Worm (Caenorhabditis elegans) whole organism, dauer: Measurements from ENCODE around the gene C25F9.12.

ENCODE experiments used
- unc-62 ChIP-seq: sonication (generic microtip); optimal IDR thresholded peaks from 2 replicates; lab custom pipeline; 2017; ENCODE audit warnings: missing biosample characterization, missing genetic modification reagents, missing genetic modification characterization

The C25F9.12 gene

ce11 chrV:19402855-19403254 is at the start of gene C25F9.12:
TSS of gene C25F9.12 (minus strand) at chrV:19402955.
- no peak for TF ChIP-seq unc-62 (GFP tag; lab: Kevin White, UChicago)

ce11 chrV:19449544-19449943 is 46.8 kb upstream of the C25F9.12 start, which contains the start of gene M04C3.5:
TSS of gene M04C3.5 (plus strand) at chrV:19449733.
- TF ChIP-seq unc-62 (GFP tag; lab: Kevin White, UChicago) = no peak

ce11 chrV:19448805-19449204 is 46.0 kb upstream of the C25F9.12 start, which contains the start of gene M04C3.2:
TSS of gene M04C3.2 (minus strand) at chrV:19448905.
- no peak for TF ChIP-seq unc-62 (GFP tag; lab: Kevin White, UChicago)

- TF ChIP-seq unc-62 (GFP tag; lab: Kevin White, UChicago) = no peak
Measured at ce11 chrV:19445442-19445841, 42.7 kb upstream of the C25F9.12 start, which contains the start of gene M04C3.1. TSS of gene M04C3.1 (minus strand) at chrV:19445605.

ce11 chrV:19443599-19443998 is 40.8 kb upstream of the C25F9.12 start:
- no peak for TF ChIP-seq unc-62 (GFP tag; lab: Kevin White, UChicago)

- TF ChIP-seq unc-62 (GFP tag; lab: Kevin White, UChicago) = no peak
Measured at ce11 chrV:19436307-19436706, 33.6 kb upstream of the C25F9.12 start, which contains the start of gene C25F9.14. TSS of gene C25F9.14 (plus strand) at chrV:19436484.

- no peak for TF ChIP-seq unc-62 (GFP tag; lab: Kevin White, UChicago)
Measured at ce11 chrV:19433806-19434437, 31.2 kb upstream of the C25F9.12 start, which contains the start of gene C25F9.16. TSS of gene C25F9.16 (plus strand) at chrV:19434387.

- TF ChIP-seq unc-62 (GFP tag; lab: Kevin White, UChicago) = no peak
Measured at ce11 chrV:19432972-19433371, 30.2 kb upstream of the C25F9.12 start, which contains the start of gene C25F9.11. TSS of gene C25F9.11 (minus strand) at chrV:19433072.

- no peak for TF ChIP-seq unc-62 (GFP tag; lab: Kevin White, UChicago)
Measured at ce11 chrV:19432030-19432429, 29.3 kb upstream of the C25F9.12 start.

- no peak for TF ChIP-seq unc-62 (GFP tag; lab: Kevin White, UChicago)
Measured at ce11 chrV:19431036-19431435, 28.3 kb upstream of the C25F9.12 start, which contains the start of gene srw-85. TSS of gene srw-85 (minus strand) at chrV:19431136.

ce11 chrV:19430351-19430913 is 27.7 kb upstream of the C25F9.12 start:
- no peak for TF ChIP-seq unc-62 (GFP tag; lab: Kevin White, UChicago)

ce11 chrV:19429605-19430004 is 26.9 kb upstream of the C25F9.12 start:
- no peak for TF ChIP-seq unc-62 (GFP tag; lab: Kevin White, UChicago)

ce11 chrV:19428936-19429335 is 26.2 kb upstream of the C25F9.12 start:
- no peak for TF ChIP-seq unc-62 (GFP tag; lab: Kevin White, UChicago)

ce11 chrV:19428097-19428496 is 25.3 kb upstream of the C25F9.12 start:
- no peak for TF ChIP-seq unc-62 (GFP tag; lab: Kevin White, UChicago)

ce11 chrV:19421131-19421530 is 18.4 kb upstream of the C25F9.12 start, which contains the start of gene C25F9.2:
TSS of gene C25F9.2 (plus strand) at chrV:19421471.
- no peak for TF ChIP-seq unc-62 (GFP tag; lab: Kevin White, UChicago)

- no peak for TF ChIP-seq unc-62 (GFP tag; lab: Kevin White, UChicago)
Measured at ce11 chrV:19417836-19418235, 15.1 kb upstream of the C25F9.12 start, which contains the start of gene C25F9.15. TSS of gene C25F9.15 (plus strand) at chrV:19418136.
